Fruit fly (Drosophila melanogaster) whole organism, embryonic: ENCODE data around the gene PMP34.

ENCODE experiments used
- BEAF-32 ChIP-seq: fragments of 200-800 bp; sonication (Bioruptor generic); optimal IDR thresholded peaks from 3 replicates; lab custom pipeline; 2017; ENCODE audit warnings: missing biosample characterization, missing genetic modification characterization, mild to moderate bottlenecking, moderate library complexity, missing genetic modification reagents
- Bgb ChIP-seq: fragments of 200-800 bp; sonication (Bioruptor generic); IDR thresholded peaks from 2 replicates; pipeline ENCODE4 v1.3.6; 2022; ENCODE audit warnings: missing biosample characterization, missing genetic modification characterization; ENCODE audit not compliant: partially characterized antibody
- C15 ChIP-seq: fragments of 200-800 bp; sonication (Bioruptor generic); IDR thresholded peaks from 3 replicates; pipeline ENCODE4 v1.3.6; 2022; ENCODE audit warnings: missing biosample characterization, missing genetic modification characterization
- CG10543 ChIP-seq: fragments of 200-800 bp; sonication (Bioruptor generic); optimal IDR thresholded peaks from 3 replicates; lab custom pipeline; 2017; ENCODE audit warnings: missing biosample characterization, mild to moderate bottlenecking, missing genetic modification characterization, moderate library complexity
- CG10979 ChIP-seq: fragments of 200-800 bp; sonication (Bioruptor generic); optimal IDR thresholded peaks from 2 replicates; lab custom pipeline; 2018; ENCODE audit warnings: missing biosample characterization, mild to moderate bottlenecking, missing genetic modification characterization, moderate library complexity
- CG11093 ChIP-seq: fragments of 200-800 bp; sonication (Bioruptor generic); IDR thresholded peaks from 3 replicates; pipeline ENCODE4 v1.3.6; 2022; ENCODE audit warnings: missing biosample characterization, missing genetic modification characterization
- CG11560 ChIP-seq: fragments of 200-800 bp; sonication (Bioruptor generic); IDR thresholded peaks from 3 replicates; pipeline ENCODE4 v1.3.6; 2022; ENCODE audit warnings: missing biosample characterization, missing genetic modification characterization
- CG14441 ChIP-seq: fragments of 200-800 bp; sonication (Bioruptor generic); IDR thresholded peaks from 2 replicates; pipeline ENCODE4 v1.3.6; 2022; ENCODE audit warnings: missing biosample characterization, missing genetic modification characterization
- CG1529 ChIP-seq: fragments of 200-800 bp; sonication (Bioruptor generic); optimal IDR thresholded peaks from 3 replicates; lab custom pipeline; 2018; ENCODE audit warnings: missing biosample characterization, missing genetic modification characterization
- CG1602 ChIP-seq: fragments of 200-800 bp; sonication (Bioruptor generic); optimal IDR thresholded peaks from 3 replicates; lab custom pipeline; 2016; ENCODE audit warnings: missing biosample characterization, missing genetic modification characterization
- CG17361 ChIP-seq: fragments of 200-800 bp; sonication (Bioruptor generic); IDR thresholded peaks from 3 replicates; pipeline ENCODE4 v1.3.6; 2022; ENCODE audit warnings: missing biosample characterization, missing genetic modification characterization
- CG17385 ChIP-seq: fragments of 200-800 bp; sonication (Bioruptor generic); optimal IDR thresholded peaks from 3 replicates; lab custom pipeline; 2018; ENCODE audit warnings: missing biosample characterization, mild to moderate bottlenecking, missing genetic modification characterization
- CG2678 ChIP-seq: fragments of 200-800 bp; sonication (Bioruptor generic); optimal IDR thresholded peaks from 3 replicates; lab custom pipeline; 2019; ENCODE audit warnings: missing biosample characterization, mild to moderate bottlenecking, missing genetic modification characterization, moderate library complexity
- CG2889 ChIP-seq: fragments of 200-800 bp; sonication (Bioruptor generic); IDR thresholded peaks from 3 replicates; pipeline ENCODE4 v1.3.6; 2022; ENCODE audit warnings: missing biosample characterization, missing genetic modification characterization
- CG31441 ChIP-seq: fragments of 200-800 bp; sonication (Bioruptor generic); IDR thresholded peaks from 2 replicates; pipeline ENCODE4 v1.3.6; 2022; ENCODE audit warnings: missing biosample characterization, missing genetic modification characterization
- CG3726 ChIP-seq: fragments of 200-800 bp; sonication (Bioruptor generic); IDR thresholded peaks from 3 replicates; pipeline ENCODE4, ENCODE4 v1.3.6; 2022; ENCODE audit warnings: missing biosample characterization, missing genetic modification characterization
- CG5245 ChIP-seq: fragments of 200-800 bp; sonication (Bioruptor generic); optimal IDR thresholded peaks from 3 replicates; lab custom pipeline; 2016; ENCODE audit warnings: missing biosample characterization, missing genetic modification characterization
- CG6254 ChIP-seq: fragments of 200-800 bp; sonication (Bioruptor generic); optimal IDR thresholded peaks from 3 replicates; lab custom pipeline; 2017; ENCODE audit warnings: mild to moderate bottlenecking, missing biosample characterization, missing genetic modification reagents, missing genetic modification characterization
- CG8388 ChIP-seq: fragments of 200-800 bp; sonication (Bioruptor generic); optimal IDR thresholded peaks from 2 replicates; lab custom pipeline; 2019; ENCODE audit warnings: missing biosample characterization, mild to moderate bottlenecking, missing genetic modification characterization, moderate library complexity
- CG8924 ChIP-seq: fragments of 200-800 bp; optimal IDR thresholded peaks from 3 replicates; lab custom pipeline; 2019; ENCODE audit warnings: missing biosample characterization, mild to moderate bottlenecking, missing genetic modification characterization, moderate library complexity
- Dbx ChIP-seq: fragments of 200-800 bp; sonication (Bioruptor generic); IDR thresholded peaks from 3 replicates; pipeline ENCODE4 v1.3.6; 2022; ENCODE audit warnings: missing biosample characterization, missing genetic modification characterization
- Fer1 ChIP-seq: fragments of 200-800 bp; sonication (Bioruptor generic); optimal IDR thresholded peaks from 2 replicates; lab custom pipeline; 2017; ENCODE audit warnings: missing biosample characterization, mild to moderate bottlenecking, missing genetic modification characterization
- Gsc ChIP-seq: fragments of 200-800 bp; sonication (Bioruptor generic); IDR thresholded peaks from 2 replicates; pipeline ENCODE4 v1.3.6; 2022; ENCODE audit warnings: missing biosample characterization, missing genetic modification characterization
- Gug ChIP-seq: fragments of 200-800 bp; sonication (Bioruptor generic); IDR thresholded peaks from 4 replicates; pipeline ENCODE4 v1.3.6; 2022; ENCODE audit warnings: missing biosample characterization, missing genetic modification characterization
- Hr3 ChIP-seq: fragments of 200-800 bp; sonication (Bioruptor generic); optimal IDR thresholded peaks from 3 replicates; lab custom pipeline; 2016; ENCODE audit warnings: missing biosample characterization, missing genetic modification characterization
- Lim3 ChIP-seq: fragments of 200-800 bp; sonication (Bioruptor generic); IDR thresholded peaks from 2 replicates; pipeline ENCODE4 v1.3.6; 2022; ENCODE audit warnings: missing biosample characterization, missing genetic modification characterization
- Neu2 ChIP-seq: fragments of 200-800 bp; sonication (Bioruptor generic); optimal IDR thresholded peaks from 3 replicates; lab custom pipeline; 2016; ENCODE audit warnings: missing biosample characterization, missing genetic modification characterization, borderline replicate concordance
- Rfx ChIP-seq: fragments of 200-800 bp; sonication (Bioruptor generic); IDR thresholded peaks from 2 replicates; pipeline ENCODE4 v1.3.6; 2022; ENCODE audit warnings: missing biosample characterization, missing genetic modification characterization
- Sox102F ChIP-seq: fragments of 200-800 bp; sonication (Bioruptor generic); optimal IDR thresholded peaks from 2 replicates; lab custom pipeline; 2018; ENCODE audit warnings: missing biosample characterization, mild to moderate bottlenecking, missing genetic modification characterization, moderate library complexity
- Taf1 ChIP-seq: fragments of 200-800 bp; sonication (Bioruptor generic); IDR thresholded peaks from 2 replicates; pipeline ENCODE4 v1.3.6; 2022; ENCODE audit warnings: missing biosample characterization, missing genetic modification characterization
- Tbp ChIP-seq: fragments of >200 bp; optimal IDR thresholded peaks from 2 replicates; lab custom pipeline; 2018; ENCODE audit warnings: missing biosample characterization, missing genetic modification characterization
- ase ChIP-seq: fragments of 200-800 bp; sonication (Bioruptor generic); IDR thresholded peaks from 3 replicates; pipeline ENCODE4 v1.3.6; 2022; ENCODE audit warnings: missing biosample characterization, missing genetic modification characterization
- cato ChIP-seq: fragments of 200-800 bp; sonication (Bioruptor generic); optimal IDR thresholded peaks from 2 replicates; lab custom pipeline; 2016; ENCODE audit warnings: missing biosample characterization, missing genetic modification characterization, borderline replicate concordance
- croc ChIP-seq: fragments of 200-800 bp; sonication (Bioruptor generic); conservative IDR thresholded peaks from 3 replicates; pipeline ENCODE4 v1.3.6; 2022; ENCODE audit warnings: missing biosample characterization, missing genetic modification characterization
- da ChIP-seq: fragments of 200-800 bp; sonication (Bioruptor generic); optimal IDR thresholded peaks from 2 replicates; lab custom pipeline; 2016; ENCODE audit warnings: missing biosample characterization, missing genetic modification characterization
- dati ChIP-seq: fragments of 200-800 bp; sonication (Bioruptor generic); IDR thresholded peaks from 2 replicates; pipeline ENCODE4 v1.3.6; 2022; ENCODE audit warnings: missing biosample characterization, missing genetic modification characterization
- dmrt99B ChIP-seq: fragments of 200-800 bp; sonication (Bioruptor generic); optimal IDR thresholded peaks from 2 replicates; lab custom pipeline; 2018; ENCODE audit warnings: missing biosample characterization, mild to moderate bottlenecking, missing genetic modification characterization, moderate library complexity
- dysf ChIP-seq: fragments of 200-800 bp; sonication (Bioruptor generic); IDR thresholded peaks from 3 replicates; pipeline ENCODE4 v1.3.6; 2022; ENCODE audit warnings: missing biosample characterization, missing genetic modification characterization
- fd102C ChIP-seq: fragments of 200-800 bp; sonication (Bioruptor generic); optimal IDR thresholded peaks from 2 replicates; lab custom pipeline; 2018; ENCODE audit warnings: missing biosample characterization, mild to moderate bottlenecking, missing genetic modification characterization, moderate library complexity
- gsb-n ChIP-seq: fragments of 200-800 bp; sonication (Bioruptor generic); optimal IDR thresholded peaks from 3 replicates; lab custom pipeline; 2018; ENCODE audit warnings: missing biosample characterization, mild to moderate bottlenecking, missing genetic modification characterization
- kah ChIP-seq: fragments of 200-800 bp; sonication (Bioruptor generic); optimal IDR thresholded peaks from 2 replicates; lab custom pipeline; 2018; ENCODE audit warnings: missing biosample characterization, mild to moderate bottlenecking, missing genetic modification characterization
- klu ChIP-seq: fragments of 200-800 bp; sonication (Bioruptor generic); IDR thresholded peaks from 2 replicates; pipeline ENCODE4 v1.3.6; 2022; ENCODE audit warnings: missing biosample characterization, missing genetic modification characterization
- mld ChIP-seq: fragments of 200-800 bp; sonication (Bioruptor generic); IDR thresholded peaks from 3 replicates; pipeline ENCODE4 v1.3.6; 2022; ENCODE audit warnings: missing biosample characterization, missing genetic modification characterization; ENCODE audit not compliant: partially characterized antibody
- peb ChIP-seq: fragments of 200-800 bp; sonication (Bioruptor generic); IDR thresholded peaks from 2 replicates; pipeline ENCODE4 v1.3.6; 2022; ENCODE audit warnings: missing biosample characterization, missing genetic modification characterization
- prd ChIP-seq, 3 experiments: fragments of >200 bp in 2 of 3; fragments of 200-800 bp in 1 of 3; sonication (Bioruptor generic) in 1 of 3; optimal IDR thresholded peaks in 2 of 3; IDR thresholded peaks in 1 of 3; 2 replicates in 2 of 3; 3 replicates in 1 of 3; pipeline versions ENCODE4 v1.3.6 to Lab custom; 2017 to 2022; ENCODE audit warnings: missing biosample characterization in 1 of 3, missing genetic modification characterization in 1 of 3
- ranshi ChIP-seq: fragments of 200-800 bp; sonication (Bioruptor generic); IDR thresholded peaks from 2 replicates; pipeline ENCODE4 v1.3.6; 2022; ENCODE audit warnings: missing biosample characterization, missing genetic modification characterization
- sc ChIP-seq, 3 experiments: fragments of >200 bp in 2 of 3; fragments of 200-800 bp in 1 of 3; sonication (Bioruptor generic) in 1 of 3; optimal IDR thresholded peaks; 2 replicates in 2 of 3; 3 replicates in 1 of 3; lab custom pipeline; 2017; ENCODE audit warnings: mild to moderate bottlenecking in 1 of 3, missing biosample characterization in 1 of 3, missing genetic modification characterization in 1 of 3, missing genetic modification reagents in 1 of 3
- seq ChIP-seq: fragments of 200-800 bp; sonication (Bioruptor generic); IDR thresholded peaks from 2 replicates; pipeline ENCODE4 v1.3.6; 2022; ENCODE audit warnings: missing biosample characterization, missing genetic modification characterization
- sim ChIP-seq: fragments of 200-800 bp; sonication (Bioruptor generic); IDR thresholded peaks from 2 replicates; pipeline ENCODE4 v1.3.6; 2022; ENCODE audit warnings: missing biosample characterization, missing genetic modification characterization
- unc-4 ChIP-seq: fragments of 200-800 bp; sonication (Bioruptor generic); IDR thresholded peaks from 2 replicates; pipeline ENCODE4 v1.3.6; 2022; ENCODE audit warnings: missing biosample characterization, missing genetic modification characterization; ENCODE audit not compliant: partially characterized antibody
- zfh1 ChIP-seq: fragments of 200-800 bp; sonication (Bioruptor generic); IDR thresholded peaks from 3 replicates; pipeline ENCODE4 v1.3.6; 2022; ENCODE audit warnings: missing biosample characterization, missing genetic modification characterization

The PMP34 gene

dm6 chr3L:4302088-4302487, 16.5 kb upstream of the PMP34 start (continued):
- TF ChIP-seq croc (GFP tag; lab: Robert Waterston, UW): no peak
- TF ChIP-seq dysf (GFP tag; lab: Robert Waterston, UW): no peak
- TF ChIP-seq Fer1 (GFP tag; lab: Kevin White, UChicago): no peak
- peak; percentile 31; the same call in 1 of the 3 replicates for TF ChIP-seq CG17361
- no peak for TF ChIP-seq sim
- no peak for TF ChIP-seq Hr3 (GFP tag; lab: Kevin White, UChicago)
- TF ChIP-seq dati (GFP tag; lab: Robert Waterston, UW): no peak
- TF ChIP-seq CG8924 (tag; lab: Kevin White, UChicago): no peak
- TF ChIP-seq fd102C (GFP tag; lab: Kevin White, UChicago): no peak
- TF ChIP-seq CG31441 (GFP tag; lab: Robert Waterston, UW): 0 out of 2 replicates have a peak, but pooled peaks have one; percentile 10
- TF ChIP-seq CG17385 (GFP tag; lab: Kevin White, UChicago): no peak
- TF ChIP-seq gsb-n (tag; lab: Kevin White, UChicago): peak; percentile 22
- no peak for TF ChIP-seq CG3726 (GFP tag; lab: Robert Waterston, UW)
- no peak for TF ChIP-seq kah (GFP tag; lab: Kevin White, UChicago)
- TF ChIP-seq CG2678 (tag; lab: Kevin White, UChicago): peak; percentile 3
- TF ChIP-seq ase (GFP tag; lab: Robert Waterston, UW): no peak
- no peak for TF ChIP-seq CG14441 (GFP tag; lab: Robert Waterston, UW)
- TF ChIP-seq CG6254 (GFP tag; lab: Kevin White, UChicago): no peak
- TF ChIP-seq da (GFP tag; lab: Kevin White, UChicago): no peak
- no peak for TF ChIP-seq ranshi
- TF ChIP-seq Rfx (GFP tag; lab: Robert Waterston, UW): no peak
- TF ChIP-seq peb (GFP tag; lab: Robert Waterston, UW): no peak
- no peak for TF ChIP-seq CG5245
- no peak for TF ChIP-seq cato (GFP tag; lab: Kevin White, UChicago)
- TF ChIP-seq Dbx (GFP tag; lab: Robert Waterston, UW): no peak
- TF ChIP-seq CG8388 (GFP tag; lab: Kevin White, UChicago): no peak
- TF ChIP-seq Sox102F (GFP tag; lab: Kevin White, UChicago): peak; percentile 7
- TF ChIP-seq CG1529 (GFP tag; lab: Kevin White, UChicago): no peak
- no peak for TF ChIP-seq Gug (GFP tag; lab: Robert Waterston, UW)
- no peak for TF ChIP-seq CG11093 (GFP tag; lab: Robert Waterston, UW)
- TF ChIP-seq CG11560: no peak
- TF ChIP-seq zfh1 (GFP tag; lab: Robert Waterston, UW): no peak
- TF ChIP-seq BEAF-32 (GFP tag; lab: Kevin White, UChicago): no peak
- TF ChIP-seq Gsc (GFP tag; lab: Robert Waterston, UW): no peak
- no peak for TF ChIP-seq Neu2 (GFP tag; lab: Kevin White, UChicago)
- no peak for TF ChIP-seq sc (optimal IDR thresholded peaks at IDR 0.05; lab: Kevin White, UChicago)
- TF ChIP-seq sc (GFP tag; optimal IDR thresholded peaks at IDR 0.05; lab: Kevin White, UChicago): no peak
- no peak for TF ChIP-seq Tbp (GFP tag; lab: Kevin White, UChicago)
- no peak for TF ChIP-seq unc-4 (GFP tag; lab: Robert Waterston, UW)
- no peak for TF ChIP-seq klu (GFP tag; lab: Robert Waterston, UW)
- TF ChIP-seq seq (GFP tag; lab: Robert Waterston, UW): no peak
- TF ChIP-seq CG10979 (tag; lab: Kevin White, UChicago): peak; percentile 27
- no peak for TF ChIP-seq dmrt99B (tag; lab: Kevin White, UChicago)
- TF ChIP-seq CG2889 (GFP tag; lab: Robert Waterston, UW): no peak
- TF ChIP-seq CG1602 (GFP tag; lab: Kevin White, UChicago): no peak
- no peak for TF ChIP-seq C15 (GFP tag; lab: Robert Waterston, UW)
- TF ChIP-seq prd (optimal IDR thresholded peaks at IDR 0.05; lab: Kevin White, UChicago): no peak
- no peak for TF ChIP-seq prd (GFP tag; IDR thresholded peaks at IDR 0.05; lab: Robert Waterston, UW)
- TF ChIP-seq Lim3: no peak
- no peak for TF ChIP-seq Bgb (GFP tag; lab: Robert Waterston, UW)
- no peak for TF ChIP-seq Taf1
- TF ChIP-seq mld (GFP tag; lab: Robert Waterston, UW): no peak
- no peak for TF ChIP-seq CG10543
